Fruit fly (Drosophila melanogaster) whole organism, embryonic: Measurements from ENCODE around the gene CG15514.

Source experiments
- B-H1 ChIP-seq: fragments of 200-800 bp; sonication (Bioruptor generic); IDR thresholded peaks from 3 replicates; pipeline ENCODE4 v1.3.6; 2022; ENCODE audit warnings: missing biosample characterization, missing genetic modification characterization
- CG11247 ChIP-seq: fragments of 200-800 bp; sonication (Bioruptor generic); IDR thresholded peaks from 2 replicates; pipeline ENCODE4 v1.3.6; 2022; ENCODE audit warnings: missing biosample characterization, missing genetic modification characterization
- CG12155 ChIP-seq: fragments of 200-800 bp; sonication (Bioruptor generic); optimal IDR thresholded peaks from 3 replicates; lab custom pipeline; 2016; ENCODE audit warnings: missing biosample characterization, missing genetic modification characterization
- CG12299 ChIP-seq: fragments of 200-800 bp; sonication (Bioruptor generic); optimal IDR thresholded peaks from 2 replicates; lab custom pipeline; 2018; ENCODE audit warnings: missing biosample characterization, mild to moderate bottlenecking, missing genetic modification characterization
- CG12769 ChIP-seq: fragments of 200-800 bp; sonication (Bioruptor generic); optimal IDR thresholded peaks from 2 replicates; lab custom pipeline; 2019; ENCODE audit warnings: missing biosample characterization, mild to moderate bottlenecking, missing genetic modification characterization, moderate library complexity
- CG13296 ChIP-seq: fragments of 200-800 bp; sonication (Bioruptor generic); optimal IDR thresholded peaks from 3 replicates; lab custom pipeline; 2018; ENCODE audit warnings: missing biosample characterization, mild to moderate bottlenecking, missing genetic modification characterization
- CG13894 ChIP-seq: fragments of 200-800 bp; sonication (Bioruptor generic); optimal IDR thresholded peaks from 3 replicates; lab custom pipeline; 2018; ENCODE audit warnings: missing biosample characterization, mild to moderate bottlenecking, missing genetic modification characterization, moderate library complexity
- CG1602 ChIP-seq: fragments of 200-800 bp; sonication (Bioruptor generic); optimal IDR thresholded peaks from 3 replicates; lab custom pipeline; 2016; ENCODE audit warnings: missing biosample characterization, missing genetic modification characterization
- CG17361 ChIP-seq: fragments of 200-800 bp; sonication (Bioruptor generic); IDR thresholded peaks from 3 replicates; pipeline ENCODE4 v1.3.6; 2022; ENCODE audit warnings: missing biosample characterization, missing genetic modification characterization
- CG17385 ChIP-seq: fragments of 200-800 bp; sonication (Bioruptor generic); optimal IDR thresholded peaks from 3 replicates; lab custom pipeline; 2018; ENCODE audit warnings: missing biosample characterization, mild to moderate bottlenecking, missing genetic modification characterization
- CG17829 ChIP-seq: fragments of 200-800 bp; optimal IDR thresholded peaks from 2 replicates; lab custom pipeline; 2019; ENCODE audit warnings: missing biosample characterization, mild to moderate bottlenecking, missing genetic modification characterization, moderate library complexity
- CG18262 ChIP-seq: fragments of 200-800 bp; optimal IDR thresholded peaks from 3 replicates; lab custom pipeline; 2019; ENCODE audit warnings: missing biosample characterization, mild to moderate bottlenecking, missing genetic modification characterization, moderate library complexity
- CG2116 ChIP-seq: fragments of 200-800 bp; sonication (Bioruptor generic); optimal IDR thresholded peaks from 3 replicates; lab custom pipeline; 2018; ENCODE audit warnings: missing biosample characterization, mild to moderate bottlenecking, missing genetic modification characterization
- CG2199 ChIP-seq: fragments of 200-800 bp; sonication (Bioruptor generic); IDR thresholded peaks from 3 replicates; pipeline ENCODE4 v1.3.6; 2022; ENCODE audit warnings: missing biosample characterization, missing genetic modification characterization
- CG31224 ChIP-seq: fragments of 200-800 bp; sonication (Bioruptor generic); IDR thresholded peaks from 2 replicates; pipeline ENCODE4 v1.3.6; 2022; ENCODE audit warnings: missing biosample characterization, missing genetic modification characterization
- CG34376 ChIP-seq: fragments of 200-800 bp; sonication (Bioruptor generic); optimal IDR thresholded peaks from 2 replicates; lab custom pipeline; 2018; ENCODE audit warnings: missing biosample characterization, mild to moderate bottlenecking, missing genetic modification characterization
- CG42726 ChIP-seq: fragments of 200-800 bp; sonication (Bioruptor generic); IDR thresholded peaks from 2 replicates; pipeline ENCODE4 v1.3.6; 2022; ENCODE audit warnings: missing biosample characterization, missing genetic modification characterization; ENCODE audit not compliant: partially characterized antibody
- CG4328 ChIP-seq: fragments of 200-800 bp; sonication (Bioruptor generic); optimal IDR thresholded peaks from 3 replicates; lab custom pipeline; 2017; ENCODE audit warnings: missing biosample characterization, missing genetic modification reagents, missing genetic modification characterization
- CG6689 ChIP-seq: fragments of 200-800 bp; sonication (Bioruptor generic); IDR thresholded peaks from 2 replicates; pipeline ENCODE4 v1.3.6; 2022; ENCODE audit warnings: missing biosample characterization, missing genetic modification characterization
- CG7928 ChIP-seq: fragments of 200-800 bp; sonication (Bioruptor generic); optimal IDR thresholded peaks from 2 replicates; lab custom pipeline; 2017; ENCODE audit warnings: missing biosample characterization, mild to moderate bottlenecking, missing genetic modification characterization
- CG8388 ChIP-seq: fragments of 200-800 bp; sonication (Bioruptor generic); optimal IDR thresholded peaks from 2 replicates; lab custom pipeline; 2019; ENCODE audit warnings: missing biosample characterization, mild to moderate bottlenecking, missing genetic modification characterization, moderate library complexity
- CG8765 ChIP-seq: fragments of 200-800 bp; sonication (Bioruptor generic); IDR thresholded peaks from 2 replicates; pipeline ENCODE4 v1.3.6; 2022; ENCODE audit warnings: missing biosample characterization, missing genetic modification characterization
- CG9727 ChIP-seq: fragments of 200-800 bp; sonication (Bioruptor generic); optimal IDR thresholded peaks from 3 replicates; lab custom pipeline; 2017; ENCODE audit warnings: missing biosample characterization, mild to moderate bottlenecking, missing genetic modification characterization
- D ChIP-seq, 2 experiments: fragments of 200-800 bp in 1 of 2; fragments of >200 bp in 1 of 2; sonication (Bioruptor generic) in 1 of 2; optimal IDR thresholded peaks; 2 replicates in 1 of 2; 3 replicates in 1 of 2; lab custom pipeline; 2017; ENCODE audit warnings: mild to moderate bottlenecking in 1 of 2, missing biosample characterization in 1 of 2, missing genetic modification characterization in 1 of 2, missing genetic modification reagents in 1 of 2
- Drgx ChIP-seq: fragments of 200-800 bp; sonication (Bioruptor generic); IDR thresholded peaks from 2 replicates; pipeline ENCODE4 v1.3.6; 2022; ENCODE audit warnings: missing biosample characterization, missing genetic modification characterization
- E2f2 ChIP-seq: fragments of 200-800 bp; sonication (Bioruptor generic); IDR thresholded peaks from 2 replicates; pipeline ENCODE4 v1.3.6; 2022; ENCODE audit warnings: missing biosample characterization, missing genetic modification characterization
- Ets97D ChIP-seq: fragments of 200-800 bp; sonication (Bioruptor generic); optimal IDR thresholded peaks from 3 replicates; lab custom pipeline; 2016; ENCODE audit warnings: missing biosample characterization, missing genetic modification characterization
- HLHmδ ChIP-seq: fragments of 200-800 bp; sonication (Bioruptor generic); optimal IDR thresholded peaks from 2 replicates; lab custom pipeline; 2018; ENCODE audit warnings: missing biosample characterization, mild to moderate bottlenecking, missing genetic modification characterization, moderate library complexity
- HmgZ ChIP-seq: fragments of 200-800 bp; sonication (Bioruptor generic); optimal IDR thresholded peaks from 2 replicates; lab custom pipeline; 2018; ENCODE audit warnings: missing biosample characterization, mild to moderate bottlenecking, missing genetic modification characterization
- MESR4 ChIP-seq: fragments of 200-800 bp; sonication (Bioruptor generic); optimal IDR thresholded peaks from 2 replicates; lab custom pipeline; 2018; ENCODE audit warnings: missing biosample characterization, mild to moderate bottlenecking, missing genetic modification characterization, moderate library complexity
- MTF-1 ChIP-seq: fragments of 200-800 bp; sonication (Bioruptor generic); optimal IDR thresholded peaks from 2 replicates; lab custom pipeline; 2018; ENCODE audit warnings: missing biosample characterization, mild to moderate bottlenecking, missing genetic modification characterization, borderline replicate concordance
- Med ChIP-seq: fragments of 200-800 bp; sonication (Bioruptor generic); peaks from one replicate; lab custom pipeline; 2016; ENCODE audit warnings: missing biosample characterization, missing genetic modification characterization, mild to moderate bottlenecking, inconsistent platforms, moderate library complexity
- NC2β ChIP-seq: fragments of 200-800 bp; sonication (Bioruptor generic); optimal IDR thresholded peaks from 2 replicates; lab custom pipeline; 2016; ENCODE audit warnings: missing biosample characterization, missing genetic modification characterization
- PHDP ChIP-seq: fragments of 200-800 bp; sonication (Bioruptor generic); optimal IDR thresholded peaks from 3 replicates; lab custom pipeline; 2018; ENCODE audit warnings: missing biosample characterization, mild to moderate bottlenecking, missing genetic modification characterization, moderate library complexity
- Ravus ChIP-seq: fragments of 200-800 bp; sonication (Bioruptor generic); IDR thresholded peaks from 2 replicates; pipeline ENCODE4 v1.3.6; 2022; ENCODE audit warnings: missing biosample characterization, missing genetic modification characterization
- Trl ChIP-seq, 3 experiments: fragments of >200 bp in 2 of 3; fragments of 200-800 bp in 1 of 3; sonication (Bioruptor generic) in 1 of 3; optimal IDR thresholded peaks; 2 replicates in 1 of 3; 3 replicates in 2 of 3; lab custom pipeline; 2016 to 2017; ENCODE audit warnings: missing biosample characterization in 1 of 3, missing genetic modification characterization in 1 of 3
- Xbp1 ChIP-seq: fragments of 200-800 bp; sonication (Bioruptor generic); optimal IDR thresholded peaks from 3 replicates; lab custom pipeline; 2016; ENCODE audit warnings: missing biosample characterization, mild to moderate bottlenecking, missing genetic modification characterization
- ab ChIP-seq: fragments of 200-800 bp; sonication (Bioruptor generic); optimal IDR thresholded peaks from 2 replicates; lab custom pipeline; 2016; ENCODE audit warnings: missing biosample characterization, missing genetic modification characterization
- az2 ChIP-seq: fragments of 200-800 bp; sonication (Bioruptor generic); optimal IDR thresholded peaks from 3 replicates; lab custom pipeline; 2016; ENCODE audit warnings: missing biosample characterization, missing genetic modification characterization
- cad ChIP-seq: fragments of >200 bp; optimal IDR thresholded peaks from 2 replicates; lab custom pipeline; 2017; ENCODE audit warnings: missing biosample characterization, missing genetic modification characterization
- caup ChIP-seq: fragments of 200-800 bp; sonication (Bioruptor generic); optimal IDR thresholded peaks from 3 replicates; lab custom pipeline; 2017; ENCODE audit warnings: missing biosample characterization, mild to moderate bottlenecking, missing genetic modification characterization, moderate library complexity; ENCODE audit not compliant: severe bottlenecking
- chm ChIP-seq: fragments of 200-800 bp; sonication (Bioruptor generic); IDR thresholded peaks from 2 replicates; pipeline ENCODE4 v1.3.6; 2022; ENCODE audit warnings: missing biosample characterization, missing genetic modification characterization
- fd102C ChIP-seq: fragments of 200-800 bp; sonication (Bioruptor generic); optimal IDR thresholded peaks from 2 replicates; lab custom pipeline; 2018; ENCODE audit warnings: missing biosample characterization, mild to moderate bottlenecking, missing genetic modification characterization, moderate library complexity
- gfzf ChIP-seq: fragments of 200-800 bp; sonication (Bioruptor generic); optimal IDR thresholded peaks from 2 replicates; lab custom pipeline; 2016; ENCODE audit warnings: missing biosample characterization, mild to moderate bottlenecking, missing genetic modification characterization, moderate library complexity
- lilli ChIP-seq: fragments of 200-800 bp; sonication (Bioruptor generic); optimal IDR thresholded peaks from 3 replicates; lab custom pipeline; 2016; ENCODE audit warnings: missing biosample characterization, missing genetic modification characterization
- schlank ChIP-seq: fragments of 200-800 bp; sonication (Bioruptor generic); optimal IDR thresholded peaks from 2 replicates; lab custom pipeline; 2018; ENCODE audit warnings: missing biosample characterization, mild to moderate bottlenecking, missing genetic modification characterization
- sens-2 ChIP-seq: fragments of 200-800 bp; sonication (Bioruptor generic); IDR thresholded peaks from 2 replicates; pipeline ENCODE4 v1.3.6; 2022; ENCODE audit warnings: missing biosample characterization, missing genetic modification characterization
- tna ChIP-seq: fragments of 200-800 bp; sonication (Bioruptor generic); IDR thresholded peaks from 2 replicates; pipeline ENCODE4 v1.3.6; 2022; ENCODE audit warnings: missing biosample characterization, missing genetic modification characterization; ENCODE audit not compliant: partially characterized antibody
- trem ChIP-seq: fragments of 200-800 bp; optimal IDR thresholded peaks from 3 replicates; lab custom pipeline; 2019; ENCODE audit warnings: missing biosample characterization, mild to moderate bottlenecking, missing genetic modification characterization, moderate library complexity

CG15514 gene

dm6 chr3R:29859763-29860162, 1.5 kb downstream of the CG15514 start (continued):
- TF ChIP-seq CG12769 (tag; lab: Kevin White, UChicago) (no peak), trem (tag; lab: Kevin White, UChicago) (peak; percentile 19), sens-2 (GFP tag; lab: Robert Waterston, UW) (peak; percentile 38; the same call in 1 of the 2 replicates), CG17385 (GFP tag; lab: Kevin White, UChicago) (no peak), CG13894 (tag; lab: Kevin White, UChicago) (peak; percentile 65), CG17829 (tag; lab: Kevin White, UChicago) (peak; percentile 59), CG42726 (GFP tag; lab: Robert Waterston, UW) (no peak), fd102C (no peak), CG31224 (GFP tag; lab: Robert Waterston, UW) (0 out of 2 replicates have a peak, but pooled peaks have one; percentile 34), Ravus (GFP tag; lab: Robert Waterston, UW) (no peak), CG13296 (GFP tag; lab: Kevin White, UChicago) (peak; percentile 73), az2 (GFP tag; lab: Kevin White, UChicago) (peak; percentile 37), Med (GFP tag; lab: Kevin White, UChicago) (peak; percentile 94), HmgZ (peak; percentile 72), cad (GFP tag; lab: Kevin White, UChicago) (no peak), chm (GFP tag; lab: Robert Waterston, UW) (peak; percentile 79), Ets97D (GFP tag; lab: Kevin White, UChicago) (peak; percentile 90), PHDP (tag; lab: Kevin White, UChicago) (peak; percentile 54), CG2199 (GFP tag; lab: Robert Waterston, UW) (0 out of 3 replicates have a peak, but pooled peaks have one; percentile 31), CG17361 (GFP tag; lab: Robert Waterston, UW) (peak; percentile 52; the same call in 1 of the 3 replicates), CG6689 (no peak), lilli (GFP tag; lab: Kevin White, UChicago) (peak; percentile 67), Xbp1 (peak; percentile 59), CG18262 (tag; lab: Kevin White, UChicago) (peak; percentile 32), CG34376 (GFP tag; lab: Kevin White, UChicago) (peak; percentile 64), tna (GFP tag; lab: Robert Waterston, UW) (no peak), CG11247 (GFP tag; lab: Robert Waterston, UW) (peak; percentile 21; the same call in 1 of the 2 replicates), caup (GFP tag; lab: Kevin White, UChicago) (peak; percentile 61), D (optimal IDR thresholded peaks at IDR 0.05; lab: Kevin White, UChicago) (no peak), D (GFP tag; optimal IDR thresholded peaks at IDR 0.05; lab: Kevin White, UChicago) (no peak), ab (GFP tag; lab: Kevin White, UChicago) (no peak), E2f2 (GFP tag; lab: Robert Waterston, UW) (peak; percentile 67), CG4328 (GFP tag; lab: Kevin White, UChicago) (peak; percentile 29), Drgx (GFP tag; lab: Robert Waterston, UW) (0 out of 2 replicates have a peak, but pooled peaks have one; percentile 30), CG9727 (GFP tag; lab: Kevin White, UChicago) (peak; percentile 3), Trl (optimal IDR thresholded peaks at IDR 0.05; lab: Kevin White, UChicago) (no peak), Trl (GFP tag; optimal IDR thresholded peaks at IDR 0.05; lab: Kevin White, UChicago) (peak; percentile 4), CG12155 (GFP tag; lab: Kevin White, UChicago) (peak; percentile 40), NC2β (GFP tag; lab: Kevin White, UChicago) (peak; percentile 7), CG7928 (GFP tag; lab: Kevin White, UChicago) (peak; percentile 4), MESR4 (GFP tag; lab: Kevin White, UChicago) (peak; percentile 63), CG2116 (GFP tag; lab: Kevin White, UChicago) (peak; percentile 54), CG1602 (peak; percentile 35), CG12299 (no peak), CG8765 (GFP tag; lab: Robert Waterston, UW) (no peak), B-H1 (GFP tag; lab: Robert Waterston, UW) (peak; percentile 48; the same call in 1 of the 3 replicates), schlank (tag; lab: Kevin White, UChicago) (peak; percentile 21), gfzf (GFP tag; lab: Kevin White, UChicago) (peak; percentile 72), MTF-1 (GFP tag; lab: Kevin White, UChicago) (peak; percentile 20), CG8388 (GFP tag; lab: Kevin White, UChicago) (peak; percentile 57), HLHmδ (GFP tag; lab: Kevin White, UChicago) (no peak)
